Fruit fly (Drosophila melanogaster): ENCODE data around the gene nero.
A peak's percentile ranks its signal among the peaks of the same experiment; 100 is the strongest.

The nero gene

dm6 chr3R:31747429-31748048 is at the start of gene nero, which contains the start of gene CG1910:
Gene nero, minus strand, starts transcription at chr3R:31747558.
Gene CG1910, plus strand, starts transcription at chr3R:31747643.
- peak; percentile 50 for TF ChIP-seq CG17801 (GFP tag; optimal IDR thresholded peaks at IDR 0.05; ENCODE audit: partially characterized antibody)

- peak; percentile 52 for TF ChIP-seq CG17801 (GFP tag; optimal IDR thresholded peaks at IDR 0.05; ENCODE audit: partially characterized antibody)
These were observed 47.1 kb upstream of the nero start for dm6 chr3R:31794457-31794856.

- peak; percentile 55 for TF ChIP-seq CG17801 (GFP tag; optimal IDR thresholded peaks at IDR 0.05; ENCODE audit: partially characterized antibody)
These were observed 46.5 kb upstream of the nero start, which contains the start of the genes Mccc1 and Acf for dm6 chr3R:31793664-31794417. Gene Mccc1, minus strand, starts transcription at chr3R:31793907. Gene Acf, plus strand, starts transcription at chr3R:31793981.

- no peak for TF ChIP-seq CG17801 (GFP tag; optimal IDR thresholded peaks at IDR 0.05; ENCODE audit: partially characterized antibody)
These were observed 30.3 kb upstream of the nero start for dm6 chr3R:31777482-31778165.

- peak; percentile 75 for TF ChIP-seq CG17801 (GFP tag; optimal IDR thresholded peaks at IDR 0.05; ENCODE audit: partially characterized antibody)
These were observed 29.4 kb upstream of the nero start, which contains the start of the genes CG2126 and faf for dm6 chr3R:31776583-31777362. Gene CG2126, minus strand, starts transcription at chr3R:31776652. Gene faf, plus strand, starts transcription at chr3R:31777020.

- TF ChIP-seq CG17801 (GFP tag; optimal IDR thresholded peaks at IDR 0.05; ENCODE audit: partially characterized antibody): peak; percentile 6
These were observed 24.6 kb upstream of the nero start, which contains the start of the genes betaGlu and sip3 for dm6 chr3R:31771790-31772576. Gene betaGlu, minus strand, starts transcription at chr3R:31771848. Gene sip3, plus strand, starts transcription at chr3R:31772219.

- no peak for TF ChIP-seq CG17801 (GFP tag; optimal IDR thresholded peaks at IDR 0.05; ENCODE audit: partially characterized antibody)
These were observed 20.8 kb upstream of the nero start for dm6 chr3R:31768198-31768597.

- TF ChIP-seq CG17801 (GFP tag; optimal IDR thresholded peaks at IDR 0.05; ENCODE audit: partially characterized antibody): no peak
These were observed 20.2 kb upstream of the nero start for dm6 chr3R:31767528-31767927.

dm6 chr3R:31765145-31765544 is 17.8 kb upstream of the nero start:
- TF ChIP-seq CG17801 (GFP tag; optimal IDR thresholded peaks at IDR 0.05; ENCODE audit: partially characterized antibody): no peak

dm6 chr3R:31764672-31765071 is 17.3 kb upstream of the nero start, which contains the start of gene CG2150:
Gene CG2150, minus strand, starts transcription at chr3R:31764772.
- TF ChIP-seq CG17801 (GFP tag; optimal IDR thresholded peaks at IDR 0.05; ENCODE audit: partially characterized antibody): no peak

- TF ChIP-seq CG17801 (GFP tag; optimal IDR thresholded peaks at IDR 0.05; ENCODE audit: partially characterized antibody): no peak
These were observed 15.3 kb upstream of the nero start for dm6 chr3R:31762672-31763071.

- no peak for TF ChIP-seq CG17801 (GFP tag; optimal IDR thresholded peaks at IDR 0.05; ENCODE audit: partially characterized antibody)
These were observed 14.2 kb upstream of the nero start, which contains the start of gene Smvt for dm6 chr3R:31761529-31762009. Gene Smvt, minus strand, starts transcription at chr3R:31761579.

- no peak for TF ChIP-seq CG17801 (GFP tag; optimal IDR thresholded peaks at IDR 0.05; ENCODE audit: partially characterized antibody)
These were observed 11.3 kb upstream of the nero start, which contains the start of gene CG2187 for dm6 chr3R:31758587-31759167. Gene CG2187, minus strand, starts transcription at chr3R:31758637.
